Worm (Caenorhabditis elegans): ENCODE measurements around the gene F41C3.2.

The F41C3.2 gene

ce11 chrII:4710120-4710519, 39.6 kb upstream of the F41C3.2 start, which contains the start of gene tag-151:
tag-151 (plus strand) TSS chrII:4710277.
- TF ChIP-seq ama-1 (optimal IDR thresholded peaks at IDR 0.05) (no peak), aly-2 (tag; optimal IDR thresholded peaks at IDR 0.05) (peak; percentile 53), lsy-12 (tag; optimal IDR thresholded peaks at IDR 0.05) (peak; percentile 64), mdl-1 (tag; optimal IDR thresholded peaks at IDR 0.05) (no peak), nhr-28 (tag; optimal IDR thresholded peaks at IDR 0.05) (no peak), daf-12 (tag; optimal IDR thresholded peaks at IDR 0.05) (no peak), nhr-11 (tag; optimal IDR thresholded peaks at IDR 0.05) (no peak), nhr-76 (tag; optimal IDR thresholded peaks at IDR 0.05) (no peak), egl-27 (tag; optimal IDR thresholded peaks at IDR 0.05) (no peak), nfya-1 (tag; optimal IDR thresholded peaks at IDR 0.05; ENCODE audit: insufficient read depth) (no peak), eor-1 (tag; optimal IDR thresholded peaks at IDR 0.05) (no peak), ztf-4 (tag; optimal IDR thresholded peaks at IDR 0.05) (no peak), ceh-9 (tag; optimal IDR thresholded peaks at IDR 0.05) (no peak), tbx-2 (tag; optimal IDR thresholded peaks at IDR 0.05) (no peak), ztf-11 (tag; optimal IDR thresholded peaks at IDR 0.05) (no peak), nhr-43 (tag; optimal IDR thresholded peaks at IDR 0.05; ENCODE audit: poor library complexity, severe bottlenecking) (peak; percentile 43), elt-3 (tag; optimal IDR thresholded peaks at IDR 0.05) (no peak), ZK546.5 (tag; optimal IDR thresholded peaks at IDR 0.05) (no peak), elt-2 (tag; optimal IDR thresholded peaks at IDR 0.05) (peak; percentile 28)

ce11 chrII:4710813-4711212, 39.0 kb upstream of the F41C3.2 start:
- TF ChIP-seq egl-27 (tag; optimal IDR thresholded peaks at IDR 0.05) (no peak), nhr-237 (tag; optimal IDR thresholded peaks at IDR 0.05) (no peak), nhr-43 (tag; optimal IDR thresholded peaks at IDR 0.05; ENCODE audit: poor library complexity, severe bottlenecking) (no peak), nhr-28 (tag; optimal IDR thresholded peaks at IDR 0.05) (no peak), ceh-16 (tag; optimal IDR thresholded peaks at IDR 0.05) (no peak), nhr-11 (tag; optimal IDR thresholded peaks at IDR 0.05) (no peak), nhr-23 (tag; optimal IDR thresholded peaks at IDR 0.05) (no peak), egl-5 (tag; optimal IDR thresholded peaks at IDR 0.05) (no peak), nhr-76 (tag; optimal IDR thresholded peaks at IDR 0.05) (no peak), mml-1 (tag; optimal IDR thresholded peaks at IDR 0.05) (no peak), ceh-82 (tag; optimal IDR thresholded peaks at IDR 0.05) (no peak), jun-1 (tag; optimal IDR thresholded peaks at IDR 0.05) (no peak), zag-1 (tag; optimal IDR thresholded peaks at IDR 0.05) (no peak), pqm-1 (tag; optimal IDR thresholded peaks at IDR 0.05) (no peak), R02D3.7 (tag; optimal IDR thresholded peaks at IDR 0.05) (no peak), nhr-12 (tag; optimal IDR thresholded peaks at IDR 0.05) (no peak), lin-15B (tag; optimal IDR thresholded peaks at IDR 0.05) (no peak), nhr-67 (tag; optimal IDR thresholded peaks at IDR 0.05) (no peak), fkh-2 (tag; optimal IDR thresholded peaks at IDR 0.05) (no peak)

ce11 chrII:4715676-4716075, 34.1 kb upstream of the F41C3.2 start, which contains the start of gene F41C3.8:
F41C3.8 (plus strand) TSS chrII:4716046.
- TF ChIP-seq skn-1 (tag; optimal IDR thresholded peaks at IDR 0.05), result no peak
- TF ChIP-seq ceh-82 (tag; optimal IDR thresholded peaks at IDR 0.05), result no peak
- TF ChIP-seq ZK546.5 (tag; optimal IDR thresholded peaks at IDR 0.05), result no peak
- no peak for TF ChIP-seq fkh-10 (GFP tag; optimal IDR thresholded peaks at IDR 0.05)
- TF ChIP-seq sea-2 (GFP tag; optimal IDR thresholded peaks at IDR 0.05), result no peak
- no peak for TF ChIP-seq hmg-11 (tag; optimal IDR thresholded peaks at IDR 0.05)
- no peak for TF ChIP-seq lin-39 (tag; optimal IDR thresholded peaks at IDR 0.05)
- no peak for TF ChIP-seq mdl-1 (tag; optimal IDR thresholded peaks at IDR 0.05)
- no peak for TF ChIP-seq eor-1 (tag; optimal IDR thresholded peaks at IDR 0.05)
- TF ChIP-seq aly-2 (tag; optimal IDR thresholded peaks at IDR 0.05), result no peak
- no peak for TF ChIP-seq nhr-23 (tag; optimal IDR thresholded peaks at IDR 0.05)
- no peak for TF ChIP-seq unc-39 (tag; optimal IDR thresholded peaks at IDR 0.05)
- peak; percentile 78 for TF ChIP-seq elt-2 (tag; optimal IDR thresholded peaks at IDR 0.05)
- TF ChIP-seq nfya-1 (tag; optimal IDR thresholded peaks at IDR 0.05; ENCODE audit: insufficient read depth), result no peak
- TF ChIP-seq nhr-67 (tag; optimal IDR thresholded peaks at IDR 0.05), result no peak
- no peak for TF ChIP-seq ztf-11 (tag; optimal IDR thresholded peaks at IDR 0.05)
- TF ChIP-seq pha-4 (tag; optimal IDR thresholded peaks at IDR 0.05), result peak; percentile 56
- TF ChIP-seq unc-62 (GFP tag; optimal IDR thresholded peaks at IDR 0.05), result no peak

Measured in whole organism, L3 larva.